Fruit fly (Drosophila melanogaster): ENCODE results near the gene CG6693.

Gene CG6693

dm6 chr3R:11221437-11222230 is at the start of gene CG6693, which contains the start of gene RpL3:
TSS of gene CG6693 (minus strand) at chr3R:11221639.
TSS of gene RpL3 (plus strand) at chr3R:11221894.
- TF ChIP-seq CTCF (optimal IDR thresholded peaks at IDR 0.05) (peak; percentile 63 to 66), CG8478 (optimal IDR thresholded peaks at IDR 0.05) (no peak)

dm6 chr3R:11270574-11270973 is 49.1 kb upstream of the CG6693 start:
- TF ChIP-seq CG8478 (optimal IDR thresholded peaks at IDR 0.05): no peak

dm6 chr3R:11269013-11269412 is 47.6 kb upstream of the CG6693 start:
- TF ChIP-seq CG8478 (optimal IDR thresholded peaks at IDR 0.05) (no peak), CTCF (optimal IDR thresholded peaks at IDR 0.05) (peak; percentile 89 to 96)

- TF ChIP-seq CG8478 (optimal IDR thresholded peaks at IDR 0.05) (no peak), CTCF (optimal IDR thresholded peaks at IDR 0.05) (no peak)
These were observed 42.1 kb upstream of the CG6693 start for dm6 chr3R:11263579-11263978.

dm6 chr3R:11260966-11261530 is 39.6 kb upstream of the CG6693 start:
- TF ChIP-seq CG8478 (optimal IDR thresholded peaks at IDR 0.05) (no peak), CTCF (optimal IDR thresholded peaks at IDR 0.05) (no peak)

- no peak for TF ChIP-seq CG8478 (optimal IDR thresholded peaks at IDR 0.05)
- no peak for TF ChIP-seq CTCF (optimal IDR thresholded peaks at IDR 0.05)
These were observed 36.1 kb upstream of the CG6693 start for dm6 chr3R:11257537-11257936.

dm6 chr3R:11254382-11254953 is 33.0 kb upstream of the CG6693 start:
- no peak for TF ChIP-seq CTCF (optimal IDR thresholded peaks at IDR 0.05)
- no peak for TF ChIP-seq CG8478 (optimal IDR thresholded peaks at IDR 0.05)

dm6 chr3R:11253768-11254167 is 32.3 kb upstream of the CG6693 start:
- no peak for TF ChIP-seq CTCF (optimal IDR thresholded peaks at IDR 0.05)
- no peak for TF ChIP-seq CG8478 (optimal IDR thresholded peaks at IDR 0.05)

dm6 chr3R:11246865-11247264 is 25.4 kb upstream of the CG6693 start:
- TF ChIP-seq CTCF (optimal IDR thresholded peaks at IDR 0.05) (no peak), CG8478 (optimal IDR thresholded peaks at IDR 0.05) (no peak)

- no peak for TF ChIP-seq CG8478 (optimal IDR thresholded peaks at IDR 0.05)
- no peak for TF ChIP-seq CTCF (optimal IDR thresholded peaks at IDR 0.05)
These were observed 24.4 kb upstream of the CG6693 start for dm6 chr3R:11245803-11246202.

dm6 chr3R:11243951-11244660 is 22.7 kb upstream of the CG6693 start, which contains the start of the genes CG17734 and CG5214:
TSS of gene CG17734 (minus strand) at chr3R:11243999.
TSS of gene CG5214 (plus strand) at chr3R:11244302.
- TF ChIP-seq CTCF (optimal IDR thresholded peaks at IDR 0.05) (peak; percentile 77 to 82), CG8478 (optimal IDR thresholded peaks at IDR 0.05) (no peak)

dm6 chr3R:11243057-11243740 is 21.8 kb upstream of the CG6693 start:
- TF ChIP-seq CTCF (optimal IDR thresholded peaks at IDR 0.05) (no peak), CG8478 (optimal IDR thresholded peaks at IDR 0.05) (no peak)

- no peak for TF ChIP-seq CG8478 (optimal IDR thresholded peaks at IDR 0.05)
- no peak for TF ChIP-seq CTCF (optimal IDR thresholded peaks at IDR 0.05)
These were observed 19.5 kb upstream of the CG6693 start, which contains the start of the genes scpr-B and scpr-A for dm6 chr3R:11240891-11241290. TSS of gene scpr-B (minus strand) at chr3R:11240991. TSS of gene scpr-A (plus strand) at chr3R:11241183.

- no peak for TF ChIP-seq CG8478 (optimal IDR thresholded peaks at IDR 0.05)
- no peak for TF ChIP-seq CTCF (optimal IDR thresholded peaks at IDR 0.05)
These were observed 16.2 kb upstream of the CG6693 start, which contains the start of gene CG31388 for dm6 chr3R:11237598-11237997. TSS of gene CG31388 (plus strand) at chr3R:11237815.
